Fruit fly (Drosophila melanogaster): Measurements from ENCODE around the gene Ugt35C1.
A peak's percentile ranks its signal among the peaks of the same experiment; 100 is the strongest.

DNA sequence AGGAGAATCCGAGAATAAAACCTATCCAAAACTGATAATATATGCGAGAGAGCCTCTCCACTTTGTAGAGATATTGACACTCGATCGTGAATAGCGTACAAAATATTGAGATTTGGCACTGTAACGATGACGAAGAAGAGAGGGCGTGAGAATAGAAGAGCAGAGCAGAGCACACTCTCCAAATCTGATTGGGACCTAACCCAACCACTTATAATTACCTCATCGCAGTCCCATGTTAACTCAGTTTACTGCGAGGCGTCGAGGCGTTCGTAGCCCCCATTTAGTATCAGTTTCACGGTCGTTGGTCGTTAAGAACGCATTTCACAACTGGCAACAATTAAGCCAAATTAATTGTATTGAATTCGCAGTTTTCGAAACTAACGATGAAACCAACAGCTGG lies 28.7 kb upstream of the Ugt35C1 start, which contains the start of gene Ugt302C1:
- TF ChIP-seq slbo (GFP tag; IDR thresholded peaks at IDR 0.05) (0 out of 2 replicates have a peak, but pooled peaks have one; percentile 34), gcm2 (GFP tag; optimal IDR thresholded peaks at IDR 0.05) (no peak)
